Fruit fly (Drosophila melanogaster) whole organism: Measurements from ENCODE around the gene CG11342.
A peak's percentile ranks its signal among the peaks of the same experiment; 100 is the strongest.

Experiments used
- CG8478 ChIP-seq: fragments of >200 bp; optimal IDR thresholded peaks from 2 replicates; lab custom pipeline; 2018; ENCODE audit warnings: inconsistent platforms
- Dll ChIP-seq: fragments of >200 bp; optimal IDR thresholded peaks from 2 replicates; lab custom pipeline; 2017
- EcR ChIP-seq, 2 experiments: fragments of >200 bp; optimal IDR thresholded peaks; 2 replicates each; lab custom pipeline; 2017; ENCODE audit warnings: missing biosample characterization in 2 of 2, missing genetic modification characterization in 2 of 2, missing genetic modification reagents in 2 of 2
- pan ChIP-seq: fragments of >200 bp; optimal IDR thresholded peaks from 2 replicates; lab custom pipeline; 2017
- psq ChIP-seq: fragments of >200 bp; optimal IDR thresholded peaks from 2 replicates; lab custom pipeline; 2017
- usp ChIP-seq: fragments of >200 bp; optimal IDR thresholded peaks from 2 replicates; lab custom pipeline; 2017; ENCODE audit warnings: missing biosample characterization, missing genetic modification characterization, mixed read lengths

Gene CG11342

DNA sequence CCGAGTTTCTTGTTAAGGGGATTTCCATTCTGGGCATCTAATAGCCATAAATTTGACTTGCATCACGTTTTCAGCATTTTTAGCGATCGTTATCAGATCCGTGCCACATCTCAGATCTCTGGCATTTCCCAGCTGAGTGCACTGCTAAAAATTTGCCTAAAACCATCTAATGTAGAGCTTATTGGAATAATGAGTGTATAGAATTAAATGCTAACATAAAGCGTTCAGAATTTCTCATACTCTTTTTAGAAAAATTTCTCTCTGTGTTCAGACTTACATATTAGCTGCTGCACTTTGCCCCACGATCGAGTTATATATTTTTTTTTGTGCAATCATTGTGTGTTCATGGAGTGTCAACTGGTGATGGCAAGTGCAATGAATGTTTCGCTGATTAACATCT, 40.5 kb upstream of the CG11342 start:
- TF ChIP-seq EcR (GFP tag; optimal IDR thresholded peaks at IDR 0.05; lab: Kevin White, UChicago), result no peak
- no peak for TF ChIP-seq pan
- no peak for TF ChIP-seq psq (lab: Kevin White, UChicago)
- TF ChIP-seq usp (GFP tag; lab: Kevin White, UChicago), result no peak
- no peak for TF ChIP-seq CG8478 (lab: Kevin White, UChicago)
- TF ChIP-seq Dll (lab: Kevin White, UChicago), result no peak

DNA sequence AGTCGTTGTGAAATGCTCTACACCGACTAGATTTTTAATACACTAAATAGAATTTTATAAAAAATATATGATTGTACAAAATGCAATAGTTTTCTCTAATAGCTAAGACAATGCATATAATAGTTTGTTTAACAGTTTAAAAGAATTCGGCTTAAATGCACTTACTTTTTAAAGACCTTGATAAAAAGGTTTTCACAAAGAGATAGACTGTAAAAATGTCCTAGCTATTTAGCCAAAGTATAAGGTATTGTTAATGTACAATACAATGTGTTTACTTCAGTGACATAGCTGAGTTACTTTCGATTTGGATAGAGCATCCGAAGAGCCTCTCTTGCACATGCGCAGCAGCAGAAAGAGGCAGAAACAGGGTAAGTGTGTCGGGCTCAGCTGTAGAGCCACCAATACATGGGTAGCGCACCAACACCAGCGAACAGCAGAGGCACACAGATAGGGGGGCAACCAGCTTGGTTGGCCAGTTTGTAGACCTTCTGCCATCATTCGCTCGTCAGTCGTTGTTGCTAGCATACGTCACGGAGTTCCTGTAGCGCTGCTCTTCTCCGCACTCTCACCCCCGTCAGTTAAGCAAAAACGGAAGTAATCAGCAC, 39.5 kb upstream of the CG11342 start, which contains the start of gene TP53INP:
Gene TP53INP (plus strand): TSS at position 291 of the 605 bp plus-strand sequence.
- no peak for TF ChIP-seq Dll (lab: Kevin White, UChicago)
- no peak for TF ChIP-seq EcR (GFP tag; optimal IDR thresholded peaks at IDR 0.05; lab: Kevin White, UChicago)
- no peak for TF ChIP-seq usp (GFP tag; lab: Kevin White, UChicago)
- no peak for TF ChIP-seq pan

DNA sequence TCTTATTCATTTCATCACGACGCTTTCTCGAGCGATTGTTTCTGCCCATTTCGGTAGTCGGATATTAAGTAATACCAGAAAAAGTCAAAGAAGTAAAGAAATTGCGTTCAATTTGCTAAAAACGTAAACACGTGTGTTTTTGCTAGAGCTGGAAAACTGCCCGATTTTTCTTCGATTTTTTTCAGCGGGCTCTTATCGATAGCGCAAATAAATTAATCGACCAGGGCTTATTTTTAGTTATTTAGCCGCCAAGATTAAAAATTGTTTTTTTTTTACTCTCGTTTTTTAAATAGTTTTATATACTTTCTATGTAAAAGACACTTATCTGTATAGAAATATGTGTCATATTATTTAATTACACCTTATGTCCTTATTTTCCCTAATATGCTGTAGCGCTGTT, 38.7 kb upstream of the CG11342 start, which contains the start of gene CG15019:
Gene CG15019 (minus strand): TSS at position 138 of the 400 bp plus-strand sequence.
- no peak for TF ChIP-seq EcR (GFP tag; optimal IDR thresholded peaks at IDR 0.05; lab: Kevin White, UChicago)
- TF ChIP-seq usp (GFP tag; lab: Kevin White, UChicago), result no peak
- no peak for TF ChIP-seq psq (lab: Kevin White, UChicago)
- TF ChIP-seq pan, result no peak

DNA sequence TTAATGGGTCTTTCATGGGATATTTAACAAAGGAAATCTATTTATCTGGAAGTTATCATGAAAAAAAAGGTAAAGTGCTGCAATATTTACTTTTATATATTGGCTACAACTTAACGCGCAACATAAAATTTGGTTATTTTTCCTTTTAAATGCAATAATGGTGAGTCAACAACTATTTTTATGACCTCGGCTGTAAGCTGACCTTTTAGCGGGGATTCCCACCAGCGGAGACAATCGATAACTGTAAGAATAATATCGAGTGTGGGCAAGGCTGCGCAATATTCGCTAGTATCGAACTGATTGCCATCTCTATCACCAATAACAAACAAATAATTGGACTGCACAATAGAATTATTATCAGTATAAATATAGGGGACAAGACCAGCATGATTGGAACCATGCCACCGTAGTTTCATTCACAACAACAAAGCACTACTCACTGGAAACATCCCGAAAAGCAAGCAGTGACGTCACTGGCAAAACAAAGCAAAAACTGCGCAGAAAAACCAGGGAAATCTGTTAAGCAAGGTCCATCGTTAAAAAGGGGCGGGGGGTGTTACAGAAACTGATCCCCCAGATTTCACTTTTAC, 36.0 kb upstream of the CG11342 start, which contains the start of gene Syx17:
Gene Syx17 (plus strand): TSS at position 308 of the 590 bp plus-strand sequence.
- no peak for TF ChIP-seq Dll (lab: Kevin White, UChicago)
- TF ChIP-seq EcR (GFP tag; optimal IDR thresholded peaks at IDR 0.05; lab: Kevin White, UChicago), result no peak
- TF ChIP-seq psq (lab: Kevin White, UChicago), result no peak

DNA sequence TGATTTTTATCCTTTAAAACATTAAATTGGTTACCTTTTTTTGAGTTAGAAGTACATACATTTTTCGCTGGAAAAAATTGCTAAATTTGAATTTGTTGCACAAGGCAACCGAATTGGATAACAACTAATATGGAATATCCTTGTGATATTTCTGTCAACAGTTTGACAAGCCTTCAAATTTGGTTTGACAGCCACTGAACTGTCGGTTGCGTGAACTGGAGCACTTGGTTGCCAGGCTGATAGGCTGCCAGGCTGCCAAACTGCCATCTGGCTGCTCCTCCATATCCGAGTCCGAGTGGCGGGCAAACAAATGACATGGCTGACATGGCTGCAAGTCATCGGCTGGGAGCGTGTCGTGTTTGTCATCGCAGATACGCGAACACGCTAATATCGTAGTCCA, 34.0 kb upstream of the CG11342 start:
- TF ChIP-seq usp (GFP tag; lab: Kevin White, UChicago) (no peak), CG8478 (lab: Kevin White, UChicago) (no peak), EcR (GFP tag; optimal IDR thresholded peaks at IDR 0.05; lab: Kevin White, UChicago) (no peak), psq (lab: Kevin White, UChicago) (no peak), Dll (lab: Kevin White, UChicago) (no peak), pan (no peak)

- TF ChIP-seq CG8478 (lab: Kevin White, UChicago) (no peak), Dll (lab: Kevin White, UChicago) (no peak), EcR (GFP tag; optimal IDR thresholded peaks at IDR 0.05; lab: Kevin White, UChicago) (no peak), psq (lab: Kevin White, UChicago) (no peak), usp (GFP tag; lab: Kevin White, UChicago) (no peak), pan (no peak)
Measured at dm6 chr3L:4399905-4400304, 32.6 kb upstream of the CG11342 start.

- TF ChIP-seq pan (no peak), usp (GFP tag; lab: Kevin White, UChicago) (no peak), Dll (lab: Kevin White, UChicago) (no peak), EcR (GFP tag; optimal IDR thresholded peaks at IDR 0.05; lab: Kevin White, UChicago) (no peak), CG8478 (lab: Kevin White, UChicago) (no peak), psq (lab: Kevin White, UChicago) (no peak)
Measured at dm6 chr3L:4397874-4398273, 30.6 kb upstream of the CG11342 start.

DNA sequence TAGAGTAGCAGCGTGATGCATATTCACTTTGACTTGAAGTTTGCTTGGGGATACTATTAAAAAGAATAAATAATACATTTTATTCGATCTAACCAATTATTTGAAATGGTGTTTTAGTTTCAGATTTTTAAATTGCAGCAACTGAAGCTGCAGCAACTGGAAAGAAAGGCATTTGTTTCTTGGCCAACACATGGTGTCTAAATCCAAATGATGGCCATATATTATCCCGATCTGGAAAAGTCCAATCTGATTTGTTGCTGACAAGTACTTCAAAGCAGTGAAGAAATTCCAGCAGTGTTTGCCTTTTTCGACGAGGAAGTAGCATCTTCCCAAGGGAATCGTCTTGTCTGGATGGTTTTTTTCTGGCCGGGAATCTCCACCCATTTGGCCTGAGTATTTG, 29.9 kb upstream of the CG11342 start:
- no peak for TF ChIP-seq Dll (lab: Kevin White, UChicago)
- no peak for TF ChIP-seq CG8478 (lab: Kevin White, UChicago)
- TF ChIP-seq psq (lab: Kevin White, UChicago), result no peak

- TF ChIP-seq pan, result no peak
- no peak for TF ChIP-seq Dll (lab: Kevin White, UChicago)
- no peak for TF ChIP-seq EcR (GFP tag; optimal IDR thresholded peaks at IDR 0.05; lab: Kevin White, UChicago)
- TF ChIP-seq usp (GFP tag; lab: Kevin White, UChicago), result no peak
- TF ChIP-seq CG8478 (lab: Kevin White, UChicago), result no peak
- no peak for TF ChIP-seq psq (lab: Kevin White, UChicago)
Measured at dm6 chr3L:4396372-4396771, 29.1 kb upstream of the CG11342 start.

- no peak for TF ChIP-seq usp (GFP tag; lab: Kevin White, UChicago)
Measured at dm6 chr3L:4395501-4396073, 28.3 kb upstream of the CG11342 start.

DNA sequence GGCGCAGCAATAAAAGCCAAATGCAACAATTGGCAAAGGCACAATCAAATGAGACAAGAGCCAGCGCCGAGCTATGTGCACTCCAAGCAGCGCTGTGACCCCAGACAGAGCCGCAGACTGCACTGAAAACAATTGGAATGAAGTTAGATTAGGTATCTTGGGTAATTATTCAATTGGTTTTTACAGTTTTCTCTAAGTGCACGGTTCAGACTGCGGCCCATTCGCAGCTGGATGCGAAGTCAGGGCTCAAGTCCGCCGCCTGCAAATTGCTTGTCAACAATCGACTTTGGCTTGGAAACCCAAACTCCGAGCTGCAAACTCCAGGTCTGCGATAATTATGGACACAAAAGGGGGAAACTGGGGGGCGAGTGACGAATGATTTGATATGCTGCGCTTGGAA, 26.4 kb upstream of the CG11342 start:
- TF ChIP-seq EcR (GFP tag; optimal IDR thresholded peaks at IDR 0.05; lab: Kevin White, UChicago) (peak in 1 of 2 experiments; percentile 55), pan (no peak)

dm6 chr3L:4392851-4393250, 25.6 kb upstream of the CG11342 start:
- no peak for TF ChIP-seq CG8478 (lab: Kevin White, UChicago)
- no peak for TF ChIP-seq usp (GFP tag; lab: Kevin White, UChicago)
- TF ChIP-seq psq (lab: Kevin White, UChicago), result no peak
- no peak for TF ChIP-seq pan
- TF ChIP-seq EcR (GFP tag; optimal IDR thresholded peaks at IDR 0.05; lab: Kevin White, UChicago), result no peak
- TF ChIP-seq Dll (lab: Kevin White, UChicago), result no peak
